Fruit fly (Drosophila melanogaster) whole organism, embryonic: Measurements from ENCODE around the gene CheB38c.

ENCODE experiments used
- Ada2b ChIP-seq: fragments of 200-800 bp; sonication (Bioruptor generic); IDR thresholded peaks from 2 replicates; pipeline ENCODE4 v1.3.6; 2022; ENCODE audit warnings: missing biosample characterization, missing genetic modification characterization
- Bgb ChIP-seq: fragments of 200-800 bp; sonication (Bioruptor generic); IDR thresholded peaks from 2 replicates; pipeline ENCODE4 v1.3.6; 2022; ENCODE audit warnings: missing biosample characterization, missing genetic modification characterization; ENCODE audit not compliant: partially characterized antibody
- BtbVII ChIP-seq: fragments of 200-800 bp; sonication (Bioruptor generic); optimal IDR thresholded peaks from 3 replicates; lab custom pipeline; 2017; ENCODE audit warnings: missing biosample characterization, mild to moderate bottlenecking, missing genetic modification characterization
- CG10431 ChIP-seq: fragments of 200-800 bp; sonication (Bioruptor generic); optimal IDR thresholded peaks from 3 replicates; lab custom pipeline; 2018; ENCODE audit warnings: missing biosample characterization, mild to moderate bottlenecking, missing genetic modification characterization
- CG10543 ChIP-seq: fragments of 200-800 bp; sonication (Bioruptor generic); optimal IDR thresholded peaks from 3 replicates; lab custom pipeline; 2017; ENCODE audit warnings: missing biosample characterization, mild to moderate bottlenecking, missing genetic modification characterization, moderate library complexity
- CG10959 ChIP-seq: fragments of 200-800 bp; sonication (Bioruptor generic); IDR thresholded peaks from 2 replicates; pipeline ENCODE4 v1.3.6; 2022; ENCODE audit warnings: missing biosample characterization, missing genetic modification characterization
- CG12769 ChIP-seq: fragments of 200-800 bp; sonication (Bioruptor generic); optimal IDR thresholded peaks from 2 replicates; lab custom pipeline; 2019; ENCODE audit warnings: missing biosample characterization, mild to moderate bottlenecking, missing genetic modification characterization, moderate library complexity
- CG13894 ChIP-seq: fragments of 200-800 bp; sonication (Bioruptor generic); optimal IDR thresholded peaks from 3 replicates; lab custom pipeline; 2018; ENCODE audit warnings: missing biosample characterization, mild to moderate bottlenecking, missing genetic modification characterization, moderate library complexity
- CG14441 ChIP-seq: fragments of 200-800 bp; sonication (Bioruptor generic); IDR thresholded peaks from 2 replicates; pipeline ENCODE4 v1.3.6; 2022; ENCODE audit warnings: missing biosample characterization, missing genetic modification characterization
- CG16779 ChIP-seq: fragments of 200-800 bp; sonication (Bioruptor generic); IDR thresholded peaks from 2 replicates; pipeline ENCODE4 v1.3.6; 2022; ENCODE audit warnings: missing biosample characterization, missing genetic modification characterization
- CG2199 ChIP-seq: fragments of 200-800 bp; sonication (Bioruptor generic); IDR thresholded peaks from 3 replicates; pipeline ENCODE4 v1.3.6; 2022; ENCODE audit warnings: missing biosample characterization, missing genetic modification characterization
- CG32532 ChIP-seq: fragments of 200-800 bp; sonication (Bioruptor generic); IDR thresholded peaks from 2 replicates; pipeline ENCODE4 v1.3.6; 2022; ENCODE audit warnings: missing biosample characterization, missing genetic modification characterization
- CG3847 ChIP-seq: fragments of 200-800 bp; sonication (Bioruptor generic); IDR thresholded peaks from 2 replicates; pipeline ENCODE4 v1.3.6; 2022; ENCODE audit warnings: missing biosample characterization, missing genetic modification characterization
- CG6813 ChIP-seq: fragments of 200-800 bp; sonication (Bioruptor generic); optimal IDR thresholded peaks from 2 replicates; lab custom pipeline; 2017; ENCODE audit warnings: missing biosample characterization, missing genetic modification characterization, mild to moderate bottlenecking, moderate library complexity, missing genetic modification reagents
- CG8290 ChIP-seq, 3 experiments: fragments of 200-800 bp; sonication (Bioruptor generic); optimal IDR thresholded peaks; 2 replicates each; lab custom pipeline; 2016 to 2019; ENCODE audit warnings: missing biosample characterization in 3 of 3, missing genetic modification characterization in 3 of 3, mild to moderate bottlenecking in 2 of 3, moderate library complexity in 1 of 3
- CG8478 ChIP-seq: fragments of >200 bp; optimal IDR thresholded peaks from 2 replicates; lab custom pipeline; 2018
- CG9437 ChIP-seq: fragments of 200-800 bp; sonication (Bioruptor generic); optimal IDR thresholded peaks from 2 replicates; lab custom pipeline; 2018; ENCODE audit warnings: missing biosample characterization, mild to moderate bottlenecking, missing genetic modification characterization
- CHES-1-like ChIP-seq: fragments of 200-800 bp; sonication (Bioruptor generic); optimal IDR thresholded peaks from 2 replicates; lab custom pipeline; 2016; ENCODE audit warnings: missing biosample characterization, missing genetic modification characterization
- CTCF ChIP-seq: fragments of 200-800 bp; sonication (Bioruptor generic); optimal IDR thresholded peaks from 2 replicates; lab custom pipeline; 2017; ENCODE audit warnings: missing biosample characterization, mild to moderate bottlenecking, missing genetic modification characterization, moderate library complexity
- Dbx ChIP-seq: fragments of 200-800 bp; sonication (Bioruptor generic); IDR thresholded peaks from 3 replicates; pipeline ENCODE4 v1.3.6; 2022; ENCODE audit warnings: missing biosample characterization, missing genetic modification characterization
- Drgx ChIP-seq: fragments of 200-800 bp; sonication (Bioruptor generic); IDR thresholded peaks from 2 replicates; pipeline ENCODE4 v1.3.6; 2022; ENCODE audit warnings: missing biosample characterization, missing genetic modification characterization
- HmgZ ChIP-seq: fragments of 200-800 bp; sonication (Bioruptor generic); optimal IDR thresholded peaks from 2 replicates; lab custom pipeline; 2018; ENCODE audit warnings: missing biosample characterization, mild to moderate bottlenecking, missing genetic modification characterization
- MBD-R2 ChIP-seq: fragments of 200-800 bp; sonication (Bioruptor generic); IDR thresholded peaks from 2 replicates; pipeline ENCODE4 v1.3.6; 2022; ENCODE audit warnings: missing biosample characterization, missing genetic modification characterization
- Med ChIP-seq: fragments of 200-800 bp; sonication (Bioruptor generic); peaks from one replicate; lab custom pipeline; 2016; ENCODE audit warnings: missing biosample characterization, missing genetic modification characterization, mild to moderate bottlenecking, inconsistent platforms, moderate library complexity
- Vsx1 ChIP-seq: fragments of 200-800 bp; sonication (Bioruptor generic); optimal IDR thresholded peaks from 2 replicates; lab custom pipeline; 2017; ENCODE audit warnings: missing biosample characterization, mild to moderate bottlenecking, missing genetic modification characterization, missing genetic modification reagents
- aop ChIP-seq: fragments of 200-800 bp; sonication (Bioruptor generic); IDR thresholded peaks from 2 replicates; pipeline ENCODE4 v1.3.6; 2022; ENCODE audit warnings: missing biosample characterization, missing genetic modification characterization
- chinmo ChIP-seq: fragments of 200-800 bp; sonication (Bioruptor generic); IDR thresholded peaks from 4 replicates; pipeline ENCODE4 v1.3.6; 2022; ENCODE audit warnings: missing biosample characterization, missing genetic modification characterization; ENCODE audit not compliant: partially characterized antibody
- cwo ChIP-seq: fragments of 200-800 bp; sonication (Bioruptor generic); optimal IDR thresholded peaks from 3 replicates; lab custom pipeline; 2017; ENCODE audit warnings: missing biosample characterization, missing genetic modification characterization, mild to moderate bottlenecking, moderate library complexity, missing genetic modification reagents
- disco-r ChIP-seq: fragments of 200-800 bp; sonication (Bioruptor generic); optimal IDR thresholded peaks from 2 replicates; lab custom pipeline; 2016; ENCODE audit warnings: missing biosample characterization, missing genetic modification characterization
- ftz-f1 ChIP-seq: fragments of 200-800 bp; sonication (Bioruptor generic); optimal IDR thresholded peaks from 2 replicates; lab custom pipeline; 2016; ENCODE audit warnings: missing biosample characterization, missing genetic modification characterization
- hkb ChIP-seq, 2 experiments: fragments of 200-800 bp in 1 of 2; fragments of >200 bp in 1 of 2; sonication (Bioruptor generic) in 1 of 2; IDR thresholded peaks in 1 of 2; optimal IDR thresholded peaks in 1 of 2; 2 replicates each; pipeline versions ENCODE4 v1.3.6 to Lab custom; 2017 to 2022; ENCODE audit warnings: missing biosample characterization in 1 of 2, missing genetic modification characterization in 1 of 2
- nerfin-1 ChIP-seq: fragments of 200-800 bp; sonication (Bioruptor generic); optimal IDR thresholded peaks from 3 replicates; lab custom pipeline; 2019; ENCODE audit warnings: missing biosample characterization, mild to moderate bottlenecking, missing genetic modification characterization, moderate library complexity
- pan ChIP-seq, 4 experiments: fragments of >200 bp in 3 of 4; fragments of 200-800 bp in 1 of 4; sonication (Bioruptor generic) in 1 of 4; optimal IDR thresholded peaks in 3 of 4; IDR thresholded peaks in 1 of 4; 2 replicates each; pipeline versions ENCODE4 v1.3.6 to Lab custom; 2017 to 2022; ENCODE audit warnings: missing biosample characterization in 2 of 4, missing genetic modification characterization in 2 of 4, mixed read lengths in 1 of 4
- sd ChIP-seq: fragments of 200-800 bp; sonication (Bioruptor generic); optimal IDR thresholded peaks from 3 replicates; lab custom pipeline; 2018; ENCODE audit warnings: missing biosample characterization, mild to moderate bottlenecking, missing genetic modification characterization, moderate library complexity
- zfh1 ChIP-seq: fragments of 200-800 bp; sonication (Bioruptor generic); IDR thresholded peaks from 3 replicates; pipeline ENCODE4 v1.3.6; 2022; ENCODE audit warnings: missing biosample characterization, missing genetic modification characterization

Gene CheB38c

DNA sequence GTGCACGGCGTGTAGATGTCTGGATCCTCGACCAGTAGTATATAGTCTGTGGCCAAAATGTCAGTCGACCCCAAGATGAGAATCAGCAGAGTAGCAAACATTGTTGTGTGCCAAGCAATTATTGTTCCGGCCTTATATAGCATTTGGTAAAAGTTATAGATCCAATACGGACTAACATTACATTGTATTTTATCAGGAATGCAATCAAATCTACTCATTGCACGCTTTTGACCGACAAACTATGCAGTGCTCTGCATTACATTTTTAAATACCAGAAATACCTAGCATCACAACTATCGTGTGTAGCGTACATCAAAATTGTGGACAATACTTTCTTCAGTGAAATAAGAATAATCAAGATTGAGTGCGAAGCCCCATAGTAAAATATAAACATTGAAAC, at the start of gene CheB38c:
CheB38c (minus strand) TSS at position 101 of the 400 bp plus-strand sequence.
- TF ChIP-seq disco-r (GFP tag; lab: Kevin White, UChicago), result no peak

DNA sequence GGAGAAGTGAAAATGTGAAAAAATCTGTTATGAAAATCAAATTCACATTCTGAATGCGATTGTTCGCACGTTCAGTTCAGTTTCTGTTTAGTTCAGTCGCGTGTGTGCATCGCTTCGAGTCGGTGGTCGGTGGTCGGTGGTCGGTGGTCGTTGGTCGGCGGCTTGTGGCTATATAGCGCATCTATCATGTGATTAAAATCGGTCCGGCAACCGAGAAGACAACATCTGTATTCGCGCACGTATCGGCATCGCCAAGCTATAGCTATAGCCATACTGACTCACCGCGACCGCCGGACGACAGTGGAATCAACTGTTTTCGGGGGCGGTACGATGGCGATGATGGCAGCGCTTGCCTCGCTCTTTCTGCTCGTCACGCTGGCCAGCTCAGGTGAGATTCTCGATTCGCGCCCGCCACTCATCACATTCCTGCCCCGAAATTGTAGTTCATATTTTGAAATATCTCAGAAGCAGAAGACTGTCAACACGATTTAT, 49.2 kb upstream of the CheB38c start, which contains the start of gene CG14401:
CG14401 (plus strand) TSS at position 51 of the 492 bp plus-strand sequence.
- TF ChIP-seq CG16779 (0 out of 2 replicates have a peak, but pooled peaks have one; percentile 55), CG8478 (lab: Kevin White, UChicago) (no peak), sd (tag; lab: Kevin White, UChicago) (peak; percentile 64), Med (GFP tag; lab: Kevin White, UChicago) (peak; percentile 66), CG3847 (GFP tag; lab: Robert Waterston, UW) (no peak), ftz-f1 (GFP tag; lab: Kevin White, UChicago) (no peak), CG6813 (GFP tag; lab: Kevin White, UChicago) (no peak), nerfin-1 (tag; lab: Kevin White, UChicago) (no peak), zfh1 (GFP tag; lab: Robert Waterston, UW) (no peak), CG13894 (tag; lab: Kevin White, UChicago) (peak; percentile 94), CG14441 (GFP tag; lab: Robert Waterston, UW) (0 out of 2 replicates have a peak, but pooled peaks have one; percentile 25), chinmo (0 out of 4 replicates have a peak, but pooled peaks have one; percentile 64), hkb (optimal IDR thresholded peaks at IDR 0.05; lab: Kevin White, UChicago) (no peak), hkb (GFP tag; IDR thresholded peaks at IDR 0.05; lab: Robert Waterston, UW) (0 out of 2 replicates have a peak, but pooled peaks have one; percentile 25), aop (GFP tag; lab: Robert Waterston, UW) (no peak), Bgb (GFP tag; lab: Robert Waterston, UW) (peak; percentile 26; the same call in 1 of the 2 replicates), cwo (GFP tag; lab: Kevin White, UChicago) (peak; percentile 41), Dbx (GFP tag; lab: Robert Waterston, UW) (0 out of 3 replicates have a peak, but pooled peaks have one; percentile 42), Vsx1 (GFP tag; lab: Kevin White, UChicago) (no peak), CG10543 (GFP tag; lab: Kevin White, UChicago) (peak; percentile 72), CG8290 (GFP tag; optimal IDR thresholded peaks at IDR 0.05; lab: Kevin White, UChicago) (no peak), CG8290 (tag; optimal IDR thresholded peaks at IDR 0.05; lab: Kevin White, UChicago) (peak in 1 of 2 experiments; percentile 44), Drgx (GFP tag; lab: Robert Waterston, UW) (peak; percentile 39; the same call in 1 of the 2 replicates), MBD-R2 (GFP tag; lab: Robert Waterston, UW) (peak; percentile 20; the same call in 1 of the 2 replicates), CG32532 (GFP tag; lab: Robert Waterston, UW) (0 out of 2 replicates have a peak, but pooled peaks have one; percentile 14), CG10959 (GFP tag; lab: Robert Waterston, UW) (no peak), BtbVII (no peak), pan (optimal IDR thresholded peaks at IDR 0.05; lab: Kevin White, UChicago) (no peak), pan (GFP tag; optimal IDR thresholded peaks at IDR 0.05 in 1 of 2, IDR thresholded peaks at IDR 0.05 in 1 of 2) (peak in 1 of 2 experiments; percentile 25), CHES-1-like (GFP tag; lab: Kevin White, UChicago) (no peak), CG12769 (tag; lab: Kevin White, UChicago) (peak; percentile 16), Ada2b (GFP tag; lab: Robert Waterston, UW) (no peak), CTCF (GFP tag; lab: Kevin White, UChicago) (no peak)

DNA sequence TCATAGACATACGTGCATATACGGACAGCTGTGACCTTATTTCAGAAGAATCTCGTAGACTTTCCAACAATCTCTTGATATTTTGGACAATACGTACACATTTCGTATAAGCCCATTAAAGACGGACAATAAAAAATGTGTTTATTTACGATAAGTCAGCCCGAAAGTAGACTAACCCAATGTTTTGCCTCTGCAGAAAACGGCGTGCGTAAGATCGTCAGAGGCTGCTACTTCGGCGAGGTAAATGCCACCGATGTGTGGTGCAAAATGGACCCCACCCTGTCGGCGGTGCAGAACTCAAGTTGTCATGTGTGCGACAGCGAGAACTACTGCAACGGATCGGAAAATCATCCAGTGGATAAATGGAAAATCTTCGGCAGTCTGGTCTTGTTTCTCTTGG, 48.3 kb upstream of the CheB38c start:
- TF ChIP-seq CG10431 (GFP tag; lab: Kevin White, UChicago) (no peak), HmgZ (tag; lab: Kevin White, UChicago) (peak; percentile 9), Med (GFP tag; lab: Kevin White, UChicago) (peak; percentile 31), CTCF (GFP tag; lab: Kevin White, UChicago) (peak; percentile 26), CG9437 (GFP tag; lab: Kevin White, UChicago) (peak; percentile 2), CG2199 (peak; percentile 93)
